Worm (Caenorhabditis elegans) whole organism, early embryonic: ENCODE measurements around the gene srab-17.

Experiments
- B0310.2 ChIP-seq: sonication (generic microtip); optimal IDR thresholded peaks from 2 replicates; lab custom pipeline; 2016; ENCODE audit warnings: mild to moderate bottlenecking, missing genetic modification characterization, missing compliant biosample characterization
- F13C5.2 ChIP-seq: sonication (generic microtip); optimal IDR thresholded peaks from 2 replicates; lab custom pipeline; 2017; ENCODE audit warnings: mild to moderate bottlenecking, missing genetic modification characterization, inconsistent platforms, missing compliant biosample characterization
- aly-1 ChIP-seq: sonication (generic microtip); optimal IDR thresholded peaks from 2 replicates; lab custom pipeline; 2016; ENCODE audit warnings: missing genetic modification characterization, missing compliant biosample characterization
- ama-1 ChIP-seq: fragments of 150-350 bp; optimal IDR thresholded peaks from 2 replicates; lab custom pipeline; 2014
- ceh-13 ChIP-seq: fragments of 200-800 bp; sonication (Bioruptor generic); optimal IDR thresholded peaks from 2 replicates; lab custom pipeline; 2018; ENCODE audit warnings: mild to moderate bottlenecking, missing genetic modification characterization, missing compliant biosample characterization
- ceh-36 ChIP-seq: sonication (generic microtip); optimal IDR thresholded peaks from 2 replicates; lab custom pipeline; 2016; ENCODE audit warnings: missing genetic modification characterization, inconsistent platforms, missing compliant biosample characterization
- ets-7 ChIP-seq: sonication (generic microtip); optimal IDR thresholded peaks from 2 replicates; lab custom pipeline; 2016; ENCODE audit warnings: missing genotype, missing genetic modification characterization, missing compliant biosample characterization
- flt-1 ChIP-seq: fragments of 200-800 bp; sonication (Bioruptor generic); IDR thresholded peaks from 2 replicates; pipeline ENCODE4 v1.3.6; 2022; ENCODE audit warnings: missing genetic modification characterization, missing compliant biosample characterization
- hmbx-1 ChIP-seq: sonication (generic microtip); optimal IDR thresholded peaks from 2 replicates; lab custom pipeline; 2016; ENCODE audit warnings: mild to moderate bottlenecking, missing genetic modification characterization, missing compliant biosample characterization
- hmg-4 ChIP-seq: fragments of 200-800 bp; sonication (Bioruptor generic); optimal IDR thresholded peaks from 2 replicates; lab custom pipeline; 2018; ENCODE audit warnings: mild to moderate bottlenecking, missing genetic modification characterization, missing compliant biosample characterization
- hnd-1 ChIP-seq: sonication (generic microtip); optimal IDR thresholded peaks from 2 replicates; lab custom pipeline; 2016; ENCODE audit warnings: missing genetic modification characterization, missing compliant biosample characterization
- pes-1 ChIP-seq: fragments of 200-800 bp; sonication (Bioruptor generic); IDR thresholded peaks from 2 replicates; pipeline ENCODE4 v1.3.6; 2022; ENCODE audit warnings: missing genetic modification reagents, missing genetic modification characterization, missing compliant biosample characterization
- scrt-1 ChIP-seq: fragments of 200-800 bp; sonication (Bioruptor generic); IDR thresholded peaks from 2 replicates; pipeline ENCODE4 v1.3.6; 2022; ENCODE audit warnings: missing genetic modification characterization, missing compliant biosample characterization
- sea-1 ChIP-seq: fragments of 200-800 bp; sonication (Bioruptor generic); conservative IDR thresholded peaks from 2 replicates; pipeline ENCODE4 v1.3.6; 2022; ENCODE audit warnings: missing genetic modification characterization, missing compliant biosample characterization
- tbx-11 ChIP-seq: fragments of 200-800 bp; sonication (Bioruptor generic); IDR thresholded peaks from 2 replicates; pipeline ENCODE4 v1.3.6; 2022; ENCODE audit warnings: missing genetic modification characterization, missing compliant biosample characterization
- tbx-37 ChIP-seq: fragments of 200-800 bp; sonication (Bioruptor generic); conservative IDR thresholded peaks from 2 replicates; pipeline ENCODE4 v1.3.6; 2022; ENCODE audit warnings: missing genetic modification reagents, missing genetic modification characterization, missing compliant biosample characterization
- tra-4 ChIP-seq: sonication (generic microtip); optimal IDR thresholded peaks from 2 replicates; lab custom pipeline; 2017; ENCODE audit warnings: missing genetic modification characterization, missing compliant biosample characterization

The srab-17 gene

DNA sequence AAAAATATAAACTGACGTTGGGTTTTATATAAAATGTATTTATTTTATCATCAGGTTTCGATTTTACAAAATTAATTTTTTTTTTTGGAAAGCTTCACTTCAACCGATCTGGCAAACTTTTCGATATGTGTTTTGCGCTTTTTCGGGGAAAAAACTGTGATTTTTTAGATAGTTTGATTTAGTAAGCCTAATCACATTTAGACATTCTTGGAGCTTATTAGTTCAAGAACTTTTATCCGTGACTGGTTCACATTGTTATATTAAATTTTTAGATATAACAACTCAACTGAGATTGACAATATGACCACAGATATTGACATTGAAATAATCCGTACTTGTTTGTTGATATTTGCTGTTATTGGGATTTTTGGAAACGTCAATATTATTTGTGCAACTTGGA, 30.5 kb downstream of the srab-17 start, which contains the start of gene srsx-21:
TSS of gene srsx-21 (plus strand) at position 301 of the 400 bp plus-strand sequence.
- TF ChIP-seq ama-1 (lab: Kevin White, UChicago) (no peak), pes-1 (GFP tag; lab: Robert Waterston, UW) (no peak), tra-4 (no peak), ets-7 (tag; lab: Kevin White, UChicago) (no peak), scrt-1 (GFP tag; lab: Robert Waterston, UW) (no peak), sea-1 (no peak), hmg-4 (GFP tag; lab: Kevin White, UChicago) (no peak), hnd-1 (tag; lab: Kevin White, UChicago) (no peak), B0310.2 (no peak), ceh-13 (GFP tag; lab: Kevin White, UChicago) (no peak), flt-1 (no peak), aly-1 (no peak), tbx-11 (GFP tag; lab: Robert Waterston, UW) (no peak), hmbx-1 (tag; lab: Kevin White, UChicago) (no peak)

DNA sequence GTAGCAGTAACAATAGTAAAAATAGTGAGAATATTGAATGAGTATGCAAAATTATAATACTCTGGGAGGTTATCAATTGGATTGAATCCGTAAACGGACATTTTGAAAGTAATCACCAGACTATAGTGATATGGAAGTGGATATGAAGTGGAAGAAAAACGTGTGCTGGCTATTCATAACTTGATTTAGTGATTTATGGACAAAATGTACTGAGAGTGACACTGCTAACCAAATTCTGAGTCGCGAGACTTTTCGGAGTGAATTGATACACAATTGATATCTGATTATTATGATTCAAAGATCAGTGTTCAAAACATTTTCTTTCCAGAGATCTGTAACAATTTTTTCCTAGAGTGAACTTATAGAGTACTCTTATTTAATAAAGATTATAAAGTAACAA, 32.3 kb downstream of the srab-17 start, which contains the start of gene sru-38:
TSS of gene sru-38 (minus strand) at position 101 of the 400 bp plus-strand sequence.
- TF ChIP-seq F13C5.2 (tag; lab: Kevin White, UChicago) = no peak

DNA sequence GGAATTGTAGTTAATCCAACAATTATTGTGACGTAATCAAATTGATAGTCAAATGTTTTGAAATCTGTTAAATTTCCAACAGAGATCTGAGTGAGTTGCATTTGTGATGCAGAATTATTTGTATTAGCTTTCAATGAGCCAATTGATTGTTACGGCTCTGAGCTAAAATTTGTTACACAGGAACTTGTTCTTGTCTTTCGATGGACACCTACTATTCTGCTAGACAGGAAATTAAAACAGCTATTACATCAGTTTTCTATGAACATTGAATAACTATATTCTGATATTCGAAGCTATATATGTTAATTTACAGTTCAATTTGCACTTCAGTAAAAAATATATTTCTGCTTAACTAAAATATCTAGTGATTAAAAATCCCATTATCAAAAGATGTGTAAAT, 34.3 kb downstream of the srab-17 start, which contains the start of gene sru-40:
TSS of gene sru-40 (minus strand) at position 101 of the 400 bp plus-strand sequence.
- no peak for TF ChIP-seq aly-1
- no peak for TF ChIP-seq ets-7 (tag; lab: Kevin White, UChicago)
- TF ChIP-seq sea-1 = no peak
- no peak for TF ChIP-seq hnd-1 (tag; lab: Kevin White, UChicago)
- TF ChIP-seq flt-1 = no peak
- no peak for TF ChIP-seq F13C5.2 (tag; lab: Kevin White, UChicago)
- no peak for TF ChIP-seq B0310.2
- TF ChIP-seq ceh-36 (tag; lab: Kevin White, UChicago) = no peak
- TF ChIP-seq hmbx-1 (tag; lab: Kevin White, UChicago) = no peak
- no peak for TF ChIP-seq tbx-37
- TF ChIP-seq hmg-4 (GFP tag; lab: Kevin White, UChicago) = no peak

DNA sequence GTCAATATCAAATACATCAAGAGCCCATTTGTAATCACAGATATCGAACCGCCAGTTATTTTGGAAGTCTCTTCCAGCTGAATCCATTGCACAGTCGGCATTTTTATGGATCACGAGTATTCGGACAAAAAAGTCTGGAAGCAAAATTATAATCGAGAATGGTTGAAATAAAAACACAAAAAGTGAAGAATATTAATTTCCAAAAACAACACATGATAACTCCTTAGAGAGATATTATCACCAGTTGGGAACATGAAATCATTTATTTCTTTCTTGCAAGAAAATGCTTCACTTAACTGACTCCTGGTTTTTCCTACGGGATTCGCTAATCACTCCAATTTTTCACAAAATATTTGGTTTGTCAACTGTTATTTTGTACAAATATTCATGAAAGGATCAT, 44.1 kb downstream of the srab-17 start, which contains the start of gene str-2:
TSS of gene str-2 (minus strand) at position 101 of the 400 bp plus-strand sequence.
- no peak for TF ChIP-seq ets-7 (tag; lab: Kevin White, UChicago)
- no peak for TF ChIP-seq hmg-4 (GFP tag; lab: Kevin White, UChicago)
- TF ChIP-seq ceh-36 (tag; lab: Kevin White, UChicago) = no peak
- no peak for TF ChIP-seq hnd-1 (tag; lab: Kevin White, UChicago)
- no peak for TF ChIP-seq ama-1 (lab: Kevin White, UChicago)
- no peak for TF ChIP-seq hmbx-1 (tag; lab: Kevin White, UChicago)
- no peak for TF ChIP-seq F13C5.2 (tag; lab: Kevin White, UChicago)
- no peak for TF ChIP-seq pes-1 (GFP tag; lab: Robert Waterston, UW)
- no peak for TF ChIP-seq sea-1
- TF ChIP-seq flt-1 = no peak

DNA sequence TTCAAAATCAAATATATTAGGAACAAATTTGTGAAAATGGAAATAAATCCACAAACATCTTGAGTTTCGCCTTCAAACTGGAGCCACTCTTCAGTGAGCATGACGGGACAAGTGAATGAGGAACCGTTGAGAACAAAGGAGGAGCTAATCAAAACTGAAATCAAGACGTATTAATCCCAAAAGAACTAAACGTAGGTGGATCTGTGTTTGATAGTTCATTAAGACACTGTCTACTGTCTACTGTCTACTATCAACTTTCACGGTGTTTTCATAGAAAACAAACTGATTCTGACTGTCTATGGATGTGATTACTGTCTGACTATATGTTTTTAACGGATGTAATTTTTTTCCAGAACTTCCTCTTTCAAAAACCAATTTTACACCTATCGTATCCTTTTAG, 46.5 kb downstream of the srab-17 start, which contains the start of gene str-193:
TSS of gene str-193 (minus strand) at position 101 of the 400 bp plus-strand sequence.
- no peak for TF ChIP-seq tbx-11 (GFP tag; lab: Robert Waterston, UW)
- no peak for TF ChIP-seq B0310.2
- no peak for TF ChIP-seq flt-1
- TF ChIP-seq F13C5.2 (tag; lab: Kevin White, UChicago) = no peak
- no peak for TF ChIP-seq scrt-1 (GFP tag; lab: Robert Waterston, UW)
- no peak for TF ChIP-seq ceh-13 (GFP tag; lab: Kevin White, UChicago)
- TF ChIP-seq aly-1 = no peak
- TF ChIP-seq tbx-37 = no peak
- no peak for TF ChIP-seq hmbx-1 (tag; lab: Kevin White, UChicago)
- no peak for TF ChIP-seq hnd-1 (tag; lab: Kevin White, UChicago)
- TF ChIP-seq ets-7 (tag; lab: Kevin White, UChicago) = no peak
- TF ChIP-seq sea-1 = no peak
- no peak for TF ChIP-seq ama-1 (lab: Kevin White, UChicago)
- no peak for TF ChIP-seq tra-4
- TF ChIP-seq hmg-4 (GFP tag; lab: Kevin White, UChicago) = no peak
- TF ChIP-seq ceh-36 (tag; lab: Kevin White, UChicago) = no peak
